Worm (Caenorhabditis elegans): ENCODE data around the gene nep-6.

ce11 chrII:3387503-3387902, 29.1 kb upstream of the nep-6 start, which contains the start of gene T06D4.6:
- TF ChIP-seq hsf-1 (GFP tag; IDR thresholded peaks at IDR 0.05): no peak
- TF ChIP-seq hlh-12 (tag; optimal IDR thresholded peaks at IDR 0.05): no peak
- no peak for TF ChIP-seq F33H1.4 (GFP tag; IDR thresholded peaks at IDR 0.05)
- TF ChIP-seq zim-3 (tag; optimal IDR thresholded peaks at IDR 0.05): no peak
- no peak for TF ChIP-seq F57C9.4 (tag; optimal IDR thresholded peaks at IDR 0.05)
- no peak for TF ChIP-seq lsy-27 (tag; optimal IDR thresholded peaks at IDR 0.05; ENCODE audit: borderline replicate concordance, insufficient read depth)
- no peak for TF ChIP-seq F23B12.7 (tag; optimal IDR thresholded peaks at IDR 0.05; ENCODE audit: insufficient read depth)
- TF ChIP-seq lin-35 (GFP tag; optimal IDR thresholded peaks at IDR 0.05): no peak
- no peak for TF ChIP-seq ama-1 (optimal IDR thresholded peaks at IDR 0.05)
- no peak for TF ChIP-seq ama-1 (GFP tag; optimal IDR thresholded peaks at IDR 0.05)

All from whole organism, young adult.